Fruit fly (Drosophila melanogaster) whole organism, embryonic: Measurements from ENCODE around the gene CG45049.

Source experiments
- Awh ChIP-seq: fragments of 200-800 bp; sonication (Bioruptor generic); IDR thresholded peaks from 2 replicates; pipeline ENCODE4, ENCODE4 v1.3.6; 2022; ENCODE audit warnings: missing biosample characterization, missing genetic modification characterization
- Bteb2 ChIP-seq: fragments of 200-800 bp; sonication (Bioruptor generic); optimal IDR thresholded peaks from 2 replicates; lab custom pipeline; 2016; ENCODE audit warnings: missing biosample characterization, missing genetic modification characterization
- CG10543 ChIP-seq: fragments of 200-800 bp; sonication (Bioruptor generic); optimal IDR thresholded peaks from 3 replicates; lab custom pipeline; 2017; ENCODE audit warnings: missing biosample characterization, mild to moderate bottlenecking, missing genetic modification characterization, moderate library complexity
- CG10959 ChIP-seq: fragments of 200-800 bp; sonication (Bioruptor generic); IDR thresholded peaks from 2 replicates; pipeline ENCODE4 v1.3.6; 2022; ENCODE audit warnings: missing biosample characterization, missing genetic modification characterization
- CG11247 ChIP-seq: fragments of 200-800 bp; sonication (Bioruptor generic); IDR thresholded peaks from 2 replicates; pipeline ENCODE4 v1.3.6; 2022; ENCODE audit warnings: missing biosample characterization, missing genetic modification characterization
- CG12659 ChIP-seq: fragments of 200-800 bp; sonication (Bioruptor generic); optimal IDR thresholded peaks from 3 replicates; lab custom pipeline; 2017; ENCODE audit warnings: mild to moderate bottlenecking, missing biosample characterization, missing genetic modification reagents, missing genetic modification characterization
- CG12769 ChIP-seq: fragments of 200-800 bp; sonication (Bioruptor generic); optimal IDR thresholded peaks from 2 replicates; lab custom pipeline; 2019; ENCODE audit warnings: missing biosample characterization, mild to moderate bottlenecking, missing genetic modification characterization, moderate library complexity
- CG12942 ChIP-seq: fragments of 200-800 bp; sonication (Bioruptor generic); optimal IDR thresholded peaks from 3 replicates; lab custom pipeline; 2016; ENCODE audit warnings: missing biosample characterization, missing genetic modification characterization
- CG14667 ChIP-seq: fragments of 200-800 bp; sonication (Bioruptor generic); IDR thresholded peaks from 2 replicates; pipeline ENCODE4 v1.3.6; 2022; ENCODE audit warnings: missing biosample characterization, missing genetic modification characterization
- CG15011 ChIP-seq: fragments of 200-800 bp; sonication (Bioruptor generic); optimal IDR thresholded peaks from 3 replicates; lab custom pipeline; 2018; ENCODE audit warnings: missing biosample characterization, mild to moderate bottlenecking, missing genetic modification characterization
- CG18599 ChIP-seq: fragments of 200-800 bp; sonication (Bioruptor generic); optimal IDR thresholded peaks from 3 replicates; lab custom pipeline; 2017; ENCODE audit warnings: missing biosample characterization, missing genetic modification characterization, mild to moderate bottlenecking, moderate library complexity, missing genetic modification reagents
- CG2199 ChIP-seq: fragments of 200-800 bp; sonication (Bioruptor generic); IDR thresholded peaks from 3 replicates; pipeline ENCODE4 v1.3.6; 2022; ENCODE audit warnings: missing biosample characterization, missing genetic modification characterization
- CG2678 ChIP-seq: fragments of 200-800 bp; sonication (Bioruptor generic); optimal IDR thresholded peaks from 3 replicates; lab custom pipeline; 2019; ENCODE audit warnings: missing biosample characterization, mild to moderate bottlenecking, missing genetic modification characterization, moderate library complexity
- CG30403 ChIP-seq: fragments of 200-800 bp; sonication (Bioruptor generic); optimal IDR thresholded peaks from 3 replicates; lab custom pipeline; 2016; ENCODE audit warnings: missing biosample characterization, missing genetic modification characterization
- CG3281 ChIP-seq: fragments of 200-800 bp; sonication (Bioruptor generic); optimal IDR thresholded peaks from 3 replicates; lab custom pipeline; 2017; ENCODE audit warnings: missing biosample characterization, mild to moderate bottlenecking, missing genetic modification characterization
- CG33213 ChIP-seq: fragments of 200-800 bp; sonication (Bioruptor generic); optimal IDR thresholded peaks from 3 replicates; lab custom pipeline; 2016; ENCODE audit warnings: missing biosample characterization, missing genetic modification characterization
- CG33557 ChIP-seq: fragments of 200-800 bp; sonication (Bioruptor generic); optimal IDR thresholded peaks from 2 replicates; lab custom pipeline; 2019; ENCODE audit warnings: missing biosample characterization, mild to moderate bottlenecking, missing genetic modification characterization, moderate library complexity
- CG3847 ChIP-seq: fragments of 200-800 bp; sonication (Bioruptor generic); IDR thresholded peaks from 2 replicates; pipeline ENCODE4 v1.3.6; 2022; ENCODE audit warnings: missing biosample characterization, missing genetic modification characterization
- CG3995 ChIP-seq: fragments of 200-800 bp; sonication (Bioruptor generic); optimal IDR thresholded peaks from 3 replicates; lab custom pipeline; 2016; ENCODE audit warnings: missing biosample characterization, missing genetic modification characterization
- Chrac-16 ChIP-seq: fragments of 200-800 bp; sonication (Bioruptor generic); optimal IDR thresholded peaks from 3 replicates; lab custom pipeline; 2016; ENCODE audit warnings: missing biosample characterization, missing genetic modification characterization
- Dad ChIP-seq: fragments of 200-800 bp; sonication (Bioruptor generic); optimal IDR thresholded peaks from 3 replicates; lab custom pipeline; 2016; ENCODE audit warnings: missing biosample characterization, missing genetic modification characterization
- Doc3 ChIP-seq: fragments of 200-800 bp; sonication (Bioruptor generic); IDR thresholded peaks from 3 replicates; pipeline ENCODE4 v1.3.6; 2022; ENCODE audit warnings: missing biosample characterization, missing genetic modification characterization; ENCODE audit not compliant: partially characterized antibody
- E2f2 ChIP-seq: fragments of 200-800 bp; sonication (Bioruptor generic); IDR thresholded peaks from 2 replicates; pipeline ENCODE4 v1.3.6; 2022; ENCODE audit warnings: missing biosample characterization, missing genetic modification characterization
- Elba2 ChIP-seq: fragments of 200-800 bp; sonication (Bioruptor generic); optimal IDR thresholded peaks from 3 replicates; lab custom pipeline; 2016; ENCODE audit warnings: missing biosample characterization, missing genetic modification characterization
- HHEX ChIP-seq: fragments of 200-800 bp; sonication (Bioruptor generic); optimal IDR thresholded peaks from 3 replicates; lab custom pipeline; 2017; ENCODE audit warnings: missing biosample characterization, mild to moderate bottlenecking, missing genetic modification characterization, missing genetic modification reagents
- HLH54F ChIP-seq: fragments of 200-800 bp; sonication (Bioruptor generic); optimal IDR thresholded peaks from 3 replicates; lab custom pipeline; 2016; ENCODE audit warnings: missing biosample characterization, missing genetic modification characterization
- Hr3 ChIP-seq: fragments of 200-800 bp; sonication (Bioruptor generic); optimal IDR thresholded peaks from 3 replicates; lab custom pipeline; 2016; ENCODE audit warnings: missing biosample characterization, missing genetic modification characterization
- MESR4 ChIP-seq: fragments of 200-800 bp; sonication (Bioruptor generic); optimal IDR thresholded peaks from 2 replicates; lab custom pipeline; 2018; ENCODE audit warnings: missing biosample characterization, mild to moderate bottlenecking, missing genetic modification characterization, moderate library complexity
- Mad ChIP-seq: fragments of 200-800 bp; sonication (Bioruptor generic); optimal IDR thresholded peaks from 2 replicates; lab custom pipeline; 2016; ENCODE audit warnings: missing biosample characterization, missing genetic modification characterization
- NC2α ChIP-seq: fragments of 200-800 bp; sonication (Bioruptor generic); optimal IDR thresholded peaks from 2 replicates; lab custom pipeline; 2016; ENCODE audit warnings: missing biosample characterization, missing genetic modification characterization
- NFAT ChIP-seq: fragments of 200-800 bp; sonication (Bioruptor generic); IDR thresholded peaks from 2 replicates; pipeline ENCODE4 v1.3.6; 2022; ENCODE audit warnings: missing biosample characterization, missing genetic modification characterization
- Nf-YB ChIP-seq: fragments of 200-800 bp; sonication (Bioruptor generic); optimal IDR thresholded peaks from 3 replicates; lab custom pipeline; 2019; ENCODE audit warnings: missing biosample characterization, mild to moderate bottlenecking, missing genetic modification characterization, moderate library complexity
- Nf-YC ChIP-seq: fragments of 200-800 bp; optimal IDR thresholded peaks from 3 replicates; lab custom pipeline; 2019; ENCODE audit warnings: missing biosample characterization, mild to moderate bottlenecking, missing genetic modification characterization, moderate library complexity
- Pdp1 ChIP-seq, 2 experiments: fragments of 200-800 bp; sonication (Bioruptor generic); optimal IDR thresholded peaks; 3 replicates each; lab custom pipeline; 2016; ENCODE audit warnings: missing biosample characterization in 2 of 2, missing genetic modification characterization in 2 of 2, mild to moderate bottlenecking in 1 of 2, moderate library complexity in 1 of 2
- Side ChIP-seq: fragments of 200-800 bp; sonication (Bioruptor generic); optimal IDR thresholded peaks from 2 replicates; lab custom pipeline; 2016; ENCODE audit warnings: missing biosample characterization, missing genetic modification characterization
- Sin3A ChIP-seq: fragments of >200 bp; optimal IDR thresholded peaks from 2 replicates; lab custom pipeline; 2018
- Usf ChIP-seq: fragments of 200-800 bp; sonication (Bioruptor generic); optimal IDR thresholded peaks from 2 replicates; lab custom pipeline; 2017; ENCODE audit warnings: missing genotype, missing biosample characterization, missing genetic modification characterization
- chinmo ChIP-seq: fragments of 200-800 bp; sonication (Bioruptor generic); IDR thresholded peaks from 4 replicates; pipeline ENCODE4 v1.3.6; 2022; ENCODE audit warnings: missing biosample characterization, missing genetic modification characterization; ENCODE audit not compliant: partially characterized antibody
- crp ChIP-seq, 2 experiments: fragments of 200-800 bp; sonication (Bioruptor generic); optimal IDR thresholded peaks; 2 replicates in 1 of 2; 3 replicates in 1 of 2; lab custom pipeline; 2017; ENCODE audit warnings: missing biosample characterization in 2 of 2, missing genetic modification characterization in 2 of 2, mild to moderate bottlenecking in 1 of 2, moderate library complexity in 1 of 2
- dan ChIP-seq: fragments of 200-800 bp; sonication (Bioruptor generic); IDR thresholded peaks from 2 replicates; pipeline ENCODE4 v1.3.6; 2022; ENCODE audit warnings: missing biosample characterization, missing genetic modification characterization
- eve ChIP-seq, 2 experiments: fragments of >200 bp; optimal IDR thresholded peaks; 2 replicates each; lab custom pipeline; 2017; ENCODE audit warnings: missing biosample characterization in 2 of 2, missing genetic modification characterization in 2 of 2
- gce ChIP-seq: fragments of 200-800 bp; sonication (Bioruptor generic); IDR thresholded peaks from 3 replicates; pipeline ENCODE4 v1.3.6; 2022; ENCODE audit warnings: missing biosample characterization, missing genetic modification characterization
- gt ChIP-seq: fragments of 200-800 bp; sonication (Bioruptor generic); IDR thresholded peaks from 2 replicates; pipeline ENCODE4 v1.3.6; 2022; ENCODE audit warnings: missing biosample characterization, missing genetic modification characterization
- pb ChIP-seq: fragments of 200-800 bp; sonication (Bioruptor generic); optimal IDR thresholded peaks from 3 replicates; lab custom pipeline; 2016; ENCODE audit warnings: missing biosample characterization, missing genetic modification characterization
- row ChIP-seq: fragments of 200-800 bp; sonication (Bioruptor generic); IDR thresholded peaks from 3 replicates; pipeline ENCODE4 v1.3.6; 2022; ENCODE audit warnings: missing biosample characterization, missing genetic modification characterization
- sim ChIP-seq: fragments of 200-800 bp; sonication (Bioruptor generic); IDR thresholded peaks from 2 replicates; pipeline ENCODE4 v1.3.6; 2022; ENCODE audit warnings: missing biosample characterization, missing genetic modification characterization
- stwl ChIP-seq: fragments of 200-800 bp; sonication (Bioruptor generic); optimal IDR thresholded peaks from 3 replicates; lab custom pipeline; 2018; ENCODE audit warnings: missing biosample characterization, mild to moderate bottlenecking, missing genetic modification characterization, moderate library complexity
- sug ChIP-seq: fragments of 200-800 bp; optimal IDR thresholded peaks from 2 replicates; lab custom pipeline; 2019; ENCODE audit warnings: missing biosample characterization, mild to moderate bottlenecking, missing genetic modification characterization, moderate library complexity
- yki ChIP-seq: fragments of >200 bp; optimal IDR thresholded peaks from 3 replicates; lab custom pipeline; 2018

CG45049 gene

dm6 chr3R:22686336-22686874, 40.4 kb upstream of the CG45049 start, which contains the start of the genes Gclm and CG17625 (continued):
- TF ChIP-seq row (GFP tag; lab: Robert Waterston, UW), result peak; percentile 88

- 0 out of 2 replicates have a peak, but pooled peaks have one; percentile 7 for TF ChIP-seq CG14667
- TF ChIP-seq Awh (GFP tag; lab: Robert Waterston, UW), result no peak
- TF ChIP-seq CG2199 (GFP tag; lab: Robert Waterston, UW), result no peak
- TF ChIP-seq Hr3, result peak; percentile 80
- TF ChIP-seq crp (GFP tag; optimal IDR thresholded peaks at IDR 0.05; lab: Kevin White, UChicago), result peak in 1 of 2 experiments; percentile 52
- TF ChIP-seq CG30403 (GFP tag; lab: Kevin White, UChicago), result peak; percentile 84
- TF ChIP-seq CG12769 (tag; lab: Kevin White, UChicago), result no peak
- peak; percentile 84 for TF ChIP-seq sug
- TF ChIP-seq stwl, result peak; percentile 73
- peak; percentile 12 for TF ChIP-seq Elba2 (GFP tag; lab: Kevin White, UChicago)
- no peak for TF ChIP-seq Dad (GFP tag; lab: Kevin White, UChicago)
- 0 out of 4 replicates have a peak, but pooled peaks have one; percentile 69 for TF ChIP-seq chinmo (GFP tag; lab: Robert Waterston, UW)
- TF ChIP-seq CG3281 (GFP tag; lab: Kevin White, UChicago), result no peak
- TF ChIP-seq CG33213, result no peak
- TF ChIP-seq Usf (GFP tag; lab: Kevin White, UChicago), result peak; percentile 46
- TF ChIP-seq dan (GFP tag; lab: Robert Waterston, UW), result no peak
- peak; percentile 88 for TF ChIP-seq CG2678 (tag; lab: Kevin White, UChicago)
- TF ChIP-seq sim (GFP tag; lab: Robert Waterston, UW), result no peak
- peak; percentile 75 for TF ChIP-seq CG3847 (GFP tag; lab: Robert Waterston, UW)
- TF ChIP-seq gt (GFP tag; lab: Robert Waterston, UW), result no peak
- peak; percentile 61 for TF ChIP-seq Nf-YB
- 0 out of 2 replicates have a peak, but pooled peaks have one; percentile 40 for TF ChIP-seq NFAT (GFP tag; lab: Robert Waterston, UW)
- 0 out of 2 replicates have a peak, but pooled peaks have one; percentile 46 for TF ChIP-seq CG11247
- no peak for TF ChIP-seq HLH54F
- no peak for TF ChIP-seq gce (GFP tag; lab: Robert Waterston, UW)
- no peak for TF ChIP-seq yki (lab: Kevin White, UChicago)
- no peak for TF ChIP-seq pb (GFP tag; lab: Kevin White, UChicago)
- no peak for TF ChIP-seq Bteb2 (GFP tag; lab: Kevin White, UChicago)
- TF ChIP-seq Doc3 (GFP tag; lab: Robert Waterston, UW), result peak; percentile 84
- TF ChIP-seq CG12659, result peak; percentile 82
- TF ChIP-seq eve (GFP tag; optimal IDR thresholded peaks at IDR 0.05; lab: Kevin White, UChicago), result no peak
- TF ChIP-seq CG10543, result no peak
- TF ChIP-seq CG18599 (GFP tag; lab: Kevin White, UChicago), result peak; percentile 78
- TF ChIP-seq E2f2 (GFP tag; lab: Robert Waterston, UW), result peak; percentile 58
- TF ChIP-seq Sin3A, result no peak
- no peak for TF ChIP-seq Nf-YC
- TF ChIP-seq CG12942 (GFP tag; lab: Kevin White, UChicago), result peak; percentile 72
- TF ChIP-seq CG10959, result 0 out of 2 replicates have a peak, but pooled peaks have one; percentile 37
- TF ChIP-seq NC2α, result no peak
- TF ChIP-seq Mad (GFP tag; lab: Kevin White, UChicago), result no peak
- TF ChIP-seq CG3995 (GFP tag; lab: Kevin White, UChicago), result peak; percentile 97
- no peak for TF ChIP-seq Side (GFP tag; lab: Kevin White, UChicago)
- TF ChIP-seq HHEX (GFP tag; lab: Kevin White, UChicago), result peak; percentile 49
- TF ChIP-seq MESR4 (GFP tag; lab: Kevin White, UChicago), result no peak
- no peak for TF ChIP-seq Pdp1 (GFP tag; optimal IDR thresholded peaks at IDR 0.05; lab: Kevin White, UChicago)
- TF ChIP-seq Chrac-16 (GFP tag; lab: Kevin White, UChicago), result peak; percentile 69
- TF ChIP-seq CG15011 (GFP tag; lab: Kevin White, UChicago), result peak; percentile 17
- peak; percentile 86 for TF ChIP-seq CG33557 (GFP tag; lab: Kevin White, UChicago)
Observed at dm6 chr3R:22690311-22690710, 36.5 kb upstream of the CG45049 start, which contains the start of the genes wfs1 and Nup133. TSS of gene wfs1 (minus strand) at chr3R:22690380. TSS of gene Nup133 (plus strand) at chr3R:22690607.
